Worm (Caenorhabditis elegans) whole organism, L4 larva: ENCODE measurements around the gene K03H1.7.

Experiments used
- F26F4.8 ChIP-seq: fragments of 200-800 bp; sonication (Bioruptor generic); conservative IDR thresholded peaks from 2 replicates; pipeline ENCODE4 v1.3.6; 2022; ENCODE audit warnings: missing genetic modification characterization, missing compliant biosample characterization
- F49E8.2 ChIP-seq: sonication (generic microtip); optimal IDR thresholded peaks from 2 replicates; lab custom pipeline; 2016; ENCODE audit warnings: missing compliant biosample characterization, mild to moderate bottlenecking, missing genetic modification characterization, borderline replicate concordance
- Y105C5A.15 ChIP-seq: fragments of 200-800 bp; sonication (Bioruptor generic); IDR thresholded peaks from 2 replicates; pipeline ENCODE4 v1.3.6; 2022; ENCODE audit warnings: missing genetic modification characterization, missing compliant biosample characterization
- aha-1 ChIP-seq: fragments of 150-350 bp; peaks from one replicate; lab custom pipeline; 2014; ENCODE audit warnings: missing biosample characterization, missing genetic modification characterization
- arid-1 ChIP-seq: fragments of 200-800 bp; sonication (Bioruptor generic); conservative IDR thresholded peaks from 2 replicates; pipeline ENCODE4 v1.3.6; 2022; ENCODE audit warnings: missing genetic modification reagents, missing genetic modification characterization, missing compliant biosample characterization
- ceh-20 ChIP-seq: fragments of 200-800 bp; sonication (Bioruptor generic); IDR thresholded peaks from 2 replicates; pipeline ENCODE4 v1.3.6; 2022; ENCODE audit warnings: missing genetic modification reagents, missing genetic modification characterization, missing compliant biosample characterization
- ceh-32 ChIP-seq: sonication (generic microtip); optimal IDR thresholded peaks from 2 replicates; lab custom pipeline; 2016; ENCODE audit warnings: mild to moderate bottlenecking, missing genetic modification characterization, missing compliant biosample characterization; ENCODE audit not compliant: poor library complexity
- ceh-44 ChIP-seq: fragments of 200-800 bp; sonication (Bioruptor generic); IDR thresholded peaks from 2 replicates; pipeline ENCODE4 v1.3.6; 2022; ENCODE audit warnings: missing genetic modification reagents, missing genetic modification characterization, missing compliant biosample characterization
- ceh-62 ChIP-seq: sonication (generic microtip); optimal IDR thresholded peaks from 2 replicates; lab custom pipeline; 2017; ENCODE audit warnings: missing biosample characterization, missing genetic modification characterization
- ctbp-1 ChIP-seq: fragments of 200-800 bp; sonication (Bioruptor generic); IDR thresholded peaks from 2 replicates; pipeline ENCODE4 v1.3.6; 2022; ENCODE audit warnings: missing genetic modification reagents, missing genetic modification characterization, missing compliant biosample characterization
- daf-12 ChIP-seq: fragments of 150-350 bp; optimal IDR thresholded peaks from 2 replicates; lab custom pipeline; 2014; ENCODE audit warnings: missing biosample characterization, missing genetic modification reagents, missing genetic modification characterization
- daf-16 ChIP-seq, 3 experiments: sonication (generic microtip); optimal IDR thresholded peaks; 2 replicates each; lab custom pipeline; 2016 to 2017; ENCODE audit warnings: missing genetic modification characterization in 3 of 3, missing genetic modification reagents in 3 of 3, mild to moderate bottlenecking in 2 of 3, missing compliant biosample characterization in 2 of 3, missing biosample characterization in 1 of 3, moderate library complexity in 1 of 3
- dmd-6 ChIP-seq: fragments of 200-800 bp; sonication (Bioruptor generic); IDR thresholded peaks from 2 replicates; pipeline ENCODE4 v1.3.6; 2022; ENCODE audit warnings: missing genetic modification reagents, missing genetic modification characterization, missing compliant biosample characterization
- dpl-1 ChIP-seq: fragments of 150-350 bp; optimal IDR thresholded peaks from 2 replicates; lab custom pipeline; 2014; ENCODE audit warnings: missing biosample characterization, missing genetic modification reagents, missing genetic modification characterization
- duxl-1 ChIP-seq: sonication (generic microtip); optimal IDR thresholded peaks from 2 replicates; lab custom pipeline; 2016; ENCODE audit warnings: mild to moderate bottlenecking, missing genetic modification characterization, moderate library complexity, missing compliant biosample characterization; ENCODE audit not compliant: poor library complexity
- dve-1 ChIP-seq: sonication (generic microtip); optimal IDR thresholded peaks from 2 replicates; lab custom pipeline; 2017; ENCODE audit warnings: antibody characterized with exemption, mild to moderate bottlenecking, missing genetic modification characterization, missing compliant biosample characterization; ENCODE audit not compliant: insufficient read depth
- egl-43 ChIP-seq: fragments of 200-800 bp; sonication (Bioruptor generic); IDR thresholded peaks from 2 replicates; pipeline ENCODE4 v1.3.6; 2022; ENCODE audit warnings: missing genetic modification reagents, missing genetic modification characterization, missing compliant biosample characterization
- hif-1 ChIP-seq, 2 experiments: sonication (generic microtip); optimal IDR thresholded peaks; 2 replicates each; lab custom pipeline; 2016 to 2017; ENCODE audit warnings: missing compliant biosample characterization in 2 of 2, missing genetic modification characterization in 2 of 2, missing genetic modification reagents in 2 of 2, missing genotype in 2 of 2, mild to moderate bottlenecking in 1 of 2
- hlh-11 ChIP-seq: fragments of 200-800 bp; sonication (Bioruptor generic); optimal IDR thresholded peaks from 2 replicates; lab custom pipeline; 2018; ENCODE audit warnings: mild to moderate bottlenecking, missing genetic modification characterization, missing compliant biosample characterization
- hlh-30 ChIP-seq: sonication (generic microtip); optimal IDR thresholded peaks from 2 replicates; lab custom pipeline; 2017; ENCODE audit warnings: antibody characterized with exemption, mild to moderate bottlenecking, missing genetic modification characterization, missing compliant biosample characterization; ENCODE audit not compliant: insufficient read depth
- lin-29 ChIP-seq: fragments of 200-800 bp; sonication (Bioruptor generic); IDR thresholded peaks from 2 replicates; pipeline ENCODE4 v1.3.6; 2022; ENCODE audit warnings: missing genetic modification reagents, missing genetic modification characterization, missing compliant biosample characterization
- lir-3 ChIP-seq: sonication (generic microtip); optimal IDR thresholded peaks from 2 replicates; lab custom pipeline; 2016; ENCODE audit warnings: mild to moderate bottlenecking, missing genetic modification characterization, missing compliant biosample characterization
- lsy-2 ChIP-seq, 2 experiments: fragments of 150-350 bp in 1 of 2; sonication (generic microtip) in 1 of 2; optimal IDR thresholded peaks; 2 replicates each; lab custom pipeline; 2014 to 2017; ENCODE audit warnings: missing biosample characterization in 2 of 2, missing genetic modification characterization in 2 of 2
- mdl-1 ChIP-seq, 2 experiments: fragments of 150-350 bp in 1 of 2; sonication (generic microtip) in 1 of 2; optimal IDR thresholded peaks; 2 replicates each; lab custom pipeline; 2014 to 2017; ENCODE audit warnings: missing biosample characterization in 2 of 2, missing genetic modification characterization in 2 of 2
- mep-1 ChIP-seq: fragments of 150-350 bp; sonication (generic microtip); optimal IDR thresholded peaks from 3 replicates; lab custom pipeline; 2014; ENCODE audit warnings: missing biosample characterization, missing genetic modification characterization
- mes-2 ChIP-seq: sonication (generic microtip); optimal IDR thresholded peaks from 2 replicates; lab custom pipeline; 2016; ENCODE audit warnings: missing genotype, mild to moderate bottlenecking, missing genetic modification characterization, missing compliant biosample characterization; ENCODE audit not compliant: poor library complexity, severe bottlenecking
- mxl-3 ChIP-seq: fragments of 200-800 bp; sonication (Bioruptor generic); optimal IDR thresholded peaks from 2 replicates; lab custom pipeline; 2018; ENCODE audit warnings: mild to moderate bottlenecking, missing genetic modification characterization, missing compliant biosample characterization
- nhr-10 ChIP-seq: fragments of 150-350 bp; optimal IDR thresholded peaks from 2 replicates; lab custom pipeline; 2014; ENCODE audit warnings: missing biosample characterization, missing genetic modification characterization
- nhr-102 ChIP-seq: sonication (generic microtip); optimal IDR thresholded peaks from 2 replicates; lab custom pipeline; 2016; ENCODE audit warnings: mild to moderate bottlenecking, missing genetic modification characterization, moderate library complexity, missing compliant biosample characterization
- nhr-25 ChIP-seq: sonication (generic microtip); optimal IDR thresholded peaks from 2 replicates; lab custom pipeline; 2017; ENCODE audit warnings: missing genetic modification characterization, mild to moderate bottlenecking, missing compliant biosample characterization, antibody characterized with exemption, moderate library complexity, borderline replicate concordance; ENCODE audit not compliant: insufficient read depth
- nhr-28 ChIP-seq: fragments of 150-350 bp; optimal IDR thresholded peaks from 2 replicates; lab custom pipeline; 2014; ENCODE audit warnings: missing biosample characterization, missing genetic modification characterization
- nhr-48 ChIP-seq: sonication (generic microtip); optimal IDR thresholded peaks from 2 replicates; lab custom pipeline; 2016; ENCODE audit warnings: mild to moderate bottlenecking, missing genetic modification characterization, missing compliant biosample characterization
- nhr-6 ChIP-seq: fragments of 150-350 bp; optimal IDR thresholded peaks from 2 replicates; lab custom pipeline; 2014; ENCODE audit warnings: missing biosample characterization, missing genetic modification characterization
- nhr-77 ChIP-seq: fragments of 150-350 bp; optimal IDR thresholded peaks from 2 replicates; lab custom pipeline; 2014; ENCODE audit warnings: missing biosample characterization, missing genetic modification characterization
- pqm-1 ChIP-seq: sonication (generic microtip); optimal IDR thresholded peaks from 2 replicates; lab custom pipeline; 2017; ENCODE audit warnings: missing biosample characterization, missing genetic modification characterization
- rbr-2 ChIP-seq: sonication (generic microtip); optimal IDR thresholded peaks from 2 replicates; lab custom pipeline; 2016; ENCODE audit warnings: missing genotype, missing genetic modification characterization, missing compliant biosample characterization
- set-16 ChIP-seq: fragments of 200-800 bp; sonication (Bioruptor generic); IDR thresholded peaks from 2 replicates; pipeline ENCODE4 v1.3.6; 2022; ENCODE audit warnings: missing genetic modification reagents, missing genetic modification characterization, missing compliant biosample characterization
- unc-130 ChIP-seq: sonication (generic microtip); optimal IDR thresholded peaks from 2 replicates; lab custom pipeline; 2016; ENCODE audit warnings: missing genetic modification reagents, missing genetic modification characterization, missing compliant biosample characterization
- unc-62 ChIP-seq, 3 experiments: fragments of 150-350 bp in 1 of 3; sonication (generic microtip); optimal IDR thresholded peaks in 2 of 3; peaks in 1 of 3; 1 replicate in 1 of 3; 2 replicates in 2 of 3; lab custom pipeline; 2014 to 2017; ENCODE audit warnings: missing biosample characterization in 3 of 3, missing genetic modification characterization in 3 of 3, missing genetic modification reagents in 3 of 3, missing genotype in 1 of 3
- zfp-3 ChIP-seq: fragments of 200-800 bp; sonication (Bioruptor generic); conservative IDR thresholded peaks from 2 replicates; pipeline ENCODE4 v1.3.6; 2022; ENCODE audit warnings: missing genetic modification reagents, missing genetic modification characterization, missing compliant biosample characterization
- zip-2 ChIP-seq: fragments of 150-350 bp; optimal IDR thresholded peaks from 2 replicates; lab custom pipeline; 2014; ENCODE audit warnings: missing biosample characterization, missing genetic modification characterization
- ztf-11 ChIP-seq: fragments of 150-350 bp; optimal IDR thresholded peaks from 2 replicates; lab custom pipeline; 2014; ENCODE audit warnings: missing biosample characterization, missing genetic modification characterization

The K03H1.7 gene

ce11 chrIII:9946806-9947419 lies at the start of gene K03H1.7:
K03H1.7 (plus strand) TSS chrIII:9947405.
- peak; percentile 23 for TF ChIP-seq mes-2 (tag; lab: Kevin White, UChicago)
- TF ChIP-seq dpl-1 (GFP tag; lab: Kevin White, UChicago) = peak; percentile 59
- TF ChIP-seq lsy-2 (tag; optimal IDR thresholded peaks at IDR 0.05; lab: Kevin White, UChicago) = no peak
- no peak for TF ChIP-seq nhr-25
- peak; percentile 5 for TF ChIP-seq aha-1

- peak; percentile 54 for TF ChIP-seq aha-1
- TF ChIP-seq Y105C5A.15 = no peak
Observed at ce11 chrIII:9899720-9900119, 47.5 kb upstream of the K03H1.7 start.

ce11 chrIII:9903694-9904292 lies 43.4 kb upstream of the K03H1.7 start:
- TF ChIP-seq duxl-1 (tag; lab: Kevin White, UChicago) = no peak
- no peak for TF ChIP-seq daf-12 (tag; lab: Kevin White, UChicago)
- peak; percentile 9 for TF ChIP-seq nhr-77 (tag; lab: Kevin White, UChicago)
- no peak for TF ChIP-seq daf-16 (GFP tag; optimal IDR thresholded peaks at IDR 0.05; lab: Kevin White, UChicago)
- TF ChIP-seq daf-16 (tag; optimal IDR thresholded peaks at IDR 0.05; lab: Kevin White, UChicago) = peak; percentile 36
- no peak for TF ChIP-seq F26F4.8 (GFP tag; lab: Robert Waterston, UW)
- TF ChIP-seq unc-62 (GFP tag; optimal IDR thresholded peaks at IDR 0.05 in 1 of 2; lab: Kevin White, UChicago) = peak in 1 of 2 experiments; percentile 91
- no peak for TF ChIP-seq unc-62 (tag; optimal IDR thresholded peaks at IDR 0.05; lab: Kevin White, UChicago)
- TF ChIP-seq ceh-62 (tag; lab: Kevin White, UChicago) = no peak
- peak; percentile 47 for TF ChIP-seq pqm-1 (tag; lab: Kevin White, UChicago)
- no peak for TF ChIP-seq ceh-20 (GFP tag; lab: Robert Waterston, UW)
- no peak for TF ChIP-seq lin-29 (GFP tag; lab: Robert Waterston, UW)
- no peak for TF ChIP-seq nhr-48 (tag; lab: Kevin White, UChicago)
- no peak for TF ChIP-seq unc-130 (GFP tag; lab: Kevin White, UChicago)
- peak; percentile 6 for TF ChIP-seq nhr-6
- TF ChIP-seq mep-1 = peak; percentile 44
- TF ChIP-seq dve-1 (tag; lab: Kevin White, UChicago) = peak; percentile 65
- TF ChIP-seq nhr-10 = no peak
- peak; percentile 33 for TF ChIP-seq hlh-30 (tag; lab: Kevin White, UChicago)
- TF ChIP-seq F49E8.2 (tag; lab: Kevin White, UChicago) = no peak
- TF ChIP-seq egl-43 (GFP tag; lab: Robert Waterston, UW) = no peak
- no peak for TF ChIP-seq mdl-1 (tag; optimal IDR thresholded peaks at IDR 0.05; lab: Kevin White, UChicago)
- peak; percentile 70 for TF ChIP-seq dmd-6 (GFP tag; lab: Robert Waterston, UW)
- TF ChIP-seq nhr-28 = peak; percentile 33
- TF ChIP-seq ceh-32 = no peak
- no peak for TF ChIP-seq aha-1
- no peak for TF ChIP-seq mxl-3
- TF ChIP-seq lsy-2 (tag; optimal IDR thresholded peaks at IDR 0.05; lab: Kevin White, UChicago) = peak in 1 of 2 experiments; percentile 1
- TF ChIP-seq zip-2 (tag; lab: Kevin White, UChicago) = no peak
- no peak for TF ChIP-seq ceh-44 (GFP tag; lab: Robert Waterston, UW)

ce11 chrIII:9905307-9905706 lies 41.9 kb upstream of the K03H1.7 start:
- peak in 1 of 2 experiments; percentile 36 for TF ChIP-seq mdl-1 (tag; optimal IDR thresholded peaks at IDR 0.05; lab: Kevin White, UChicago)
- TF ChIP-seq unc-62 (GFP tag; optimal IDR thresholded peaks at IDR 0.05 in 1 of 2; lab: Kevin White, UChicago) = peak in 1 of 2 experiments; percentile 95
- no peak for TF ChIP-seq unc-62 (tag; optimal IDR thresholded peaks at IDR 0.05; lab: Kevin White, UChicago)
- TF ChIP-seq nhr-102 (tag; lab: Kevin White, UChicago) = no peak
- TF ChIP-seq aha-1 = peak; percentile 90
- peak; percentile 45 for TF ChIP-seq mep-1
- TF ChIP-seq hlh-11 (tag; lab: Kevin White, UChicago) = peak; percentile 19
- no peak for TF ChIP-seq lir-3 (tag; lab: Kevin White, UChicago)
- no peak for TF ChIP-seq mxl-3
- no peak for TF ChIP-seq nhr-48 (tag; lab: Kevin White, UChicago)
- TF ChIP-seq rbr-2 (tag; lab: Kevin White, UChicago) = peak; percentile 47
- TF ChIP-seq daf-12 (tag; lab: Kevin White, UChicago) = no peak
- 0 out of 2 replicates have a peak, but pooled peaks have one; percentile 44 for TF ChIP-seq ctbp-1 (GFP tag; lab: Robert Waterston, UW)
- peak in 1 of 2 experiments; percentile 11 for TF ChIP-seq hif-1 (tag; optimal IDR thresholded peaks at IDR 0.05; lab: Kevin White, UChicago)
- no peak for TF ChIP-seq arid-1 (GFP tag; lab: Robert Waterston, UW)
- TF ChIP-seq set-16 (GFP tag; lab: Robert Waterston, UW) = 0 out of 2 replicates have a peak, but pooled peaks have one; percentile 17
- TF ChIP-seq zfp-3 (GFP tag; lab: Robert Waterston, UW) = no peak
- TF ChIP-seq ztf-11 (tag; lab: Kevin White, UChicago) = no peak
